Worm (Caenorhabditis elegans): ENCODE data around the gene F17H10.4.

F17H10.4 gene

ce11 chrX:13163185-13163584, 36.9 kb upstream of the F17H10.4 start (continued):
- no peak for TF ChIP-seq nhr-237 (tag; optimal IDR thresholded peaks at IDR 0.05)
- TF ChIP-seq duxl-1 (tag; optimal IDR thresholded peaks at IDR 0.05; ENCODE audit: poor library complexity): no peak
- peak; percentile 11 for TF ChIP-seq hlh-11 (tag; optimal IDR thresholded peaks at IDR 0.05)
- no peak for TF ChIP-seq nhr-41 (GFP tag; IDR thresholded peaks at IDR 0.05)
- TF ChIP-seq dmd-8 (GFP tag; IDR thresholded peaks at IDR 0.05): no peak
- TF ChIP-seq F49E8.2 (tag; optimal IDR thresholded peaks at IDR 0.05; ENCODE audit: borderline replicate concordance): no peak
- TF ChIP-seq ctbp-1 (GFP tag; IDR thresholded peaks at IDR 0.05): no peak
- TF ChIP-seq daf-16 (GFP tag; optimal IDR thresholded peaks at IDR 0.05): no peak
- peak; percentile 46 for TF ChIP-seq daf-16 (tag; optimal IDR thresholded peaks at IDR 0.05)
- no peak for TF ChIP-seq nhr-111 (GFP tag; optimal IDR thresholded peaks at IDR 0.05)
- TF ChIP-seq lin-1 (GFP tag; IDR thresholded peaks at IDR 0.05): peak; percentile 26; the same call in 1 of the 2 replicates
- no peak for TF ChIP-seq nhr-76 (tag; optimal IDR thresholded peaks at IDR 0.05)
- no peak for TF ChIP-seq T20F7.1 (GFP tag; optimal IDR thresholded peaks at IDR 0.05)
- no peak for TF ChIP-seq ces-1 (GFP tag; optimal IDR thresholded peaks at IDR 0.05)
- no peak for TF ChIP-seq spr-1 (tag; optimal IDR thresholded peaks at IDR 0.05)
- TF ChIP-seq lin-39 (tag; optimal IDR thresholded peaks at IDR 0.05): no peak
- TF ChIP-seq pqm-1 (tag; optimal IDR thresholded peaks at IDR 0.05): peak; percentile 87
- TF ChIP-seq dpl-1 (GFP tag; optimal IDR thresholded peaks at IDR 0.05): no peak
- TF ChIP-seq Y75B8A.6 (GFP tag; IDR thresholded peaks at IDR 0.05): no peak
- no peak for TF ChIP-seq nhr-11 (tag; optimal IDR thresholded peaks at IDR 0.05)
- no peak for TF ChIP-seq zip-2 (tag; optimal IDR thresholded peaks at IDR 0.05)
- TF ChIP-seq F44E2.7 (GFP tag; IDR thresholded peaks at IDR 0.05): no peak
- no peak for TF ChIP-seq mxl-3 (GFP tag; optimal IDR thresholded peaks at IDR 0.05)
- TF ChIP-seq snpc-4 (tag; optimal IDR thresholded peaks at IDR 0.05): no peak
- no peak for TF ChIP-seq F26F4.8 (GFP tag; conservative IDR thresholded peaks at IDR 0.05)
- TF ChIP-seq dmd-9 (GFP tag; IDR thresholded peaks at IDR 0.05): no peak
- no peak for TF ChIP-seq mxl-2 (GFP tag; conservative IDR thresholded peaks at IDR 0.05)
- TF ChIP-seq zip-11 (GFP tag; IDR thresholded peaks at IDR 0.05): no peak
- no peak for TF ChIP-seq egl-27 (tag; optimal IDR thresholded peaks at IDR 0.05)
- TF ChIP-seq daf-8 (GFP tag; IDR thresholded peaks at IDR 0.05): no peak
- no peak for TF ChIP-seq vab-7 (GFP tag; IDR thresholded peaks at IDR 0.05)
- TF ChIP-seq nhr-42 (GFP tag; IDR thresholded peaks at IDR 0.05): no peak
- TF ChIP-seq aha-1 (tag): no peak
- TF ChIP-seq daf-12 (tag; optimal IDR thresholded peaks at IDR 0.05): no peak
- peak; percentile 44 for TF ChIP-seq dve-1 (tag; optimal IDR thresholded peaks at IDR 0.05; ENCODE audit: insufficient read depth)
- no peak for TF ChIP-seq lsy-2 (tag; optimal IDR thresholded peaks at IDR 0.05)
- no peak for TF ChIP-seq ceh-82 (tag; optimal IDR thresholded peaks at IDR 0.05)
- no peak for TF ChIP-seq D1046.2 (GFP tag; IDR thresholded peaks at IDR 0.05)
- no peak for TF ChIP-seq unc-39 (tag; optimal IDR thresholded peaks at IDR 0.05)
- no peak for TF ChIP-seq madf-9 (GFP tag; conservative IDR thresholded peaks at IDR 0.05)
- TF ChIP-seq fos-1 (tag; optimal IDR thresholded peaks at IDR 0.05): no peak

- no peak for TF ChIP-seq set-16 (GFP tag; IDR thresholded peaks at IDR 0.05)
- no peak for TF ChIP-seq zag-1 (tag; optimal IDR thresholded peaks at IDR 0.05)
- no peak for TF ChIP-seq lin-29 (GFP tag; IDR thresholded peaks at IDR 0.05)
- no peak for TF ChIP-seq sdz-12 (GFP tag; optimal IDR thresholded peaks at IDR 0.05)
- TF ChIP-seq arid-1 (GFP tag; conservative IDR thresholded peaks at IDR 0.05): no peak
- no peak for TF ChIP-seq Y48G9A.11 (GFP tag; IDR thresholded peaks at IDR 0.05)
- no peak for TF ChIP-seq rbr-2 (tag; optimal IDR thresholded peaks at IDR 0.05)
- TF ChIP-seq ZK546.5 (tag; optimal IDR thresholded peaks at IDR 0.05): no peak
- no peak for TF ChIP-seq cey-2 (tag; optimal IDR thresholded peaks at IDR 0.05; ENCODE audit: borderline replicate concordance, insufficient read depth)
- TF ChIP-seq snpc-4 (tag; optimal IDR thresholded peaks at IDR 0.05): no peak
- no peak for TF ChIP-seq ama-1 (optimal IDR thresholded peaks at IDR 0.05)
- TF ChIP-seq hmg-1.1 (GFP tag; IDR thresholded peaks at IDR 0.05): no peak
- TF ChIP-seq F26F4.8 (GFP tag; conservative IDR thresholded peaks at IDR 0.05): no peak
- TF ChIP-seq F49E8.2 (tag; optimal IDR thresholded peaks at IDR 0.05; ENCODE audit: borderline replicate concordance): no peak
- no peak for TF ChIP-seq R02D3.7 (tag; optimal IDR thresholded peaks at IDR 0.05)
- no peak for TF ChIP-seq mxl-3 (GFP tag; optimal IDR thresholded peaks at IDR 0.05)
- TF ChIP-seq daf-19 (GFP tag; conservative IDR thresholded peaks at IDR 0.05): no peak
These were observed 36.2 kb upstream of the F17H10.4 start for ce11 chrX:13162351-13163038.

All from whole organism, L4 larva.